Fruit fly (Drosophila melanogaster): ENCODE results near the gene CG14227.

CG14227 gene

dm6 chrX:19688848-19689247, at the start of gene CG14227:
CG14227 (minus strand) TSS chrX:19688948.
- TF ChIP-seq CG11294 (GFP tag; IDR thresholded peaks at IDR 0.05) (no peak), CG6163 (GFP tag; IDR thresholded peaks at IDR 0.05) (no peak), CG8319 (GFP tag; optimal IDR thresholded peaks at IDR 0.05) (no peak), Eip93F (GFP tag; optimal IDR thresholded peaks at IDR 0.05) (no peak), spab (GFP tag; optimal IDR thresholded peaks at IDR 0.05) (no peak), Hr38 (GFP tag; optimal IDR thresholded peaks at IDR 0.05) (no peak), Eip78C (GFP tag) (no peak), Smox (GFP tag; optimal IDR thresholded peaks at IDR 0.05) (no peak), vri (GFP tag; optimal IDR thresholded peaks at IDR 0.05) (no peak), CG32006 (GFP tag; optimal IDR thresholded peaks at IDR 0.05) (no peak), eg (GFP tag; IDR thresholded peaks at IDR 0.05) (no peak), CG6854 (GFP tag; optimal IDR thresholded peaks at IDR 0.05) (no peak)

- TF ChIP-seq CG11902 (GFP tag; optimal IDR thresholded peaks at IDR 0.05) (no peak), Eip93F (GFP tag; optimal IDR thresholded peaks at IDR 0.05) (no peak), Sox14 (GFP tag; optimal IDR thresholded peaks at IDR 0.05) (no peak), fd59A (GFP tag; optimal IDR thresholded peaks at IDR 0.05) (no peak), OdsH (GFP tag; optimal IDR thresholded peaks at IDR 0.05) (no peak), CG1621 (tag; optimal IDR thresholded peaks at IDR 0.05) (no peak), acj6 (GFP tag; optimal IDR thresholded peaks at IDR 0.05) (no peak), CG6808 (GFP tag; optimal IDR thresholded peaks at IDR 0.05) (no peak), cyc (GFP tag; optimal IDR thresholded peaks at IDR 0.05) (no peak), Ets21C (GFP tag; optimal IDR thresholded peaks at IDR 0.05) (no peak), CG8319 (GFP tag; optimal IDR thresholded peaks at IDR 0.05) (no peak), CG15336 (GFP tag; IDR thresholded peaks at IDR 0.05) (no peak), CG7368 (GFP tag; optimal IDR thresholded peaks at IDR 0.05) (no peak), Gug (GFP tag; IDR thresholded peaks at IDR 0.05) (no peak)
Measured at dm6 chrX:19737872-19738271, 49.1 kb upstream of the CG14227 start.

dm6 chrX:19735270-19735669, 46.5 kb upstream of the CG14227 start, which contains the start of gene CG14234:
CG14234 (plus strand) TSS chrX:19735570.
- TF ChIP-seq CG8632 (GFP tag; optimal IDR thresholded peaks at IDR 0.05) (no peak), CG9139 (GFP tag; optimal IDR thresholded peaks at IDR 0.05) (no peak), CG6276 (GFP tag; optimal IDR thresholded peaks at IDR 0.05) (no peak), dsx (GFP tag; optimal IDR thresholded peaks at IDR 0.05; ENCODE audit: poor library complexity, severe bottlenecking) (no peak), CG34406 (GFP tag; optimal IDR thresholded peaks at IDR 0.05) (no peak), net (GFP tag; optimal IDR thresholded peaks at IDR 0.05) (no peak), cyc (GFP tag; optimal IDR thresholded peaks at IDR 0.05) (no peak), topi (GFP tag; optimal IDR thresholded peaks at IDR 0.05) (no peak)

- no peak for TF ChIP-seq Eip78C (GFP tag)
- TF ChIP-seq CG1621 (tag; optimal IDR thresholded peaks at IDR 0.05) = no peak
- no peak for TF ChIP-seq Hr4 (GFP tag; optimal IDR thresholded peaks at IDR 0.05)
- no peak for TF ChIP-seq Met (GFP tag; optimal IDR thresholded peaks at IDR 0.05)
- TF ChIP-seq cyc (GFP tag; optimal IDR thresholded peaks at IDR 0.05) = no peak
- TF ChIP-seq CG16779 (tag; optimal IDR thresholded peaks at IDR 0.05) = no peak
- TF ChIP-seq CG34406 (GFP tag; optimal IDR thresholded peaks at IDR 0.05) = no peak
- no peak for TF ChIP-seq acj6 (GFP tag; optimal IDR thresholded peaks at IDR 0.05)
- no peak for TF ChIP-seq Smox (GFP tag; optimal IDR thresholded peaks at IDR 0.05)
- TF ChIP-seq fd59A (GFP tag; optimal IDR thresholded peaks at IDR 0.05) = no peak
- TF ChIP-seq CG10669 (GFP tag; optimal IDR thresholded peaks at IDR 0.05) = no peak
- TF ChIP-seq pdm3 (GFP tag; optimal IDR thresholded peaks at IDR 0.05) = no peak
- no peak for TF ChIP-seq CG6163 (GFP tag; IDR thresholded peaks at IDR 0.05)
- no peak for TF ChIP-seq CG32006 (GFP tag; optimal IDR thresholded peaks at IDR 0.05)
Measured at dm6 chrX:19730844-19731243, 42.1 kb upstream of the CG14227 start, which contains the start of gene AP-1-2beta. AP-1-2beta (plus strand) TSS chrX:19731004.
